Fruit fly (Drosophila melanogaster) whole organism, embryonic: ENCODE measurements around the gene CG11695.

Experiments used
- Bgb ChIP-seq: fragments of 200-800 bp; sonication (Bioruptor generic); IDR thresholded peaks from 2 replicates; pipeline ENCODE4 v1.3.6; 2022; ENCODE audit warnings: missing biosample characterization, missing genetic modification characterization; ENCODE audit not compliant: partially characterized antibody
- CG11560 ChIP-seq: fragments of 200-800 bp; sonication (Bioruptor generic); IDR thresholded peaks from 3 replicates; pipeline ENCODE4 v1.3.6; 2022; ENCODE audit warnings: missing biosample characterization, missing genetic modification characterization
- CG11696 ChIP-seq: fragments of 200-800 bp; sonication (Bioruptor generic); IDR thresholded peaks from 2 replicates; pipeline ENCODE4 v1.3.6; 2022; ENCODE audit warnings: missing biosample characterization, missing genetic modification characterization
- CG12299 ChIP-seq: fragments of 200-800 bp; sonication (Bioruptor generic); optimal IDR thresholded peaks from 2 replicates; lab custom pipeline; 2018; ENCODE audit warnings: missing biosample characterization, mild to moderate bottlenecking, missing genetic modification characterization
- CG15269 ChIP-seq: fragments of 200-800 bp; sonication (Bioruptor generic); optimal IDR thresholded peaks from 2 replicates; lab custom pipeline; 2018; ENCODE audit warnings: missing biosample characterization, mild to moderate bottlenecking, missing genetic modification characterization, moderate library complexity
- CG17912 ChIP-seq: fragments of 200-800 bp; sonication (Bioruptor generic); optimal IDR thresholded peaks from 2 replicates; lab custom pipeline; 2018; ENCODE audit warnings: missing biosample characterization, mild to moderate bottlenecking, missing genetic modification characterization
- CG18011 ChIP-seq: fragments of 200-800 bp; sonication (Bioruptor generic); optimal IDR thresholded peaks from 2 replicates; lab custom pipeline; 2017; ENCODE audit warnings: missing biosample characterization, missing genetic modification characterization, mild to moderate bottlenecking, moderate library complexity, missing genotype
- CG2120 ChIP-seq: fragments of 200-800 bp; sonication (Bioruptor generic); optimal IDR thresholded peaks from 3 replicates; lab custom pipeline; 2016; ENCODE audit warnings: missing biosample characterization, missing genetic modification characterization
- CG30020 ChIP-seq: fragments of 200-800 bp; optimal IDR thresholded peaks from 2 replicates; lab custom pipeline; 2019; ENCODE audit warnings: missing biosample characterization, mild to moderate bottlenecking, missing genetic modification characterization, moderate library complexity
- CG30403 ChIP-seq: fragments of 200-800 bp; sonication (Bioruptor generic); optimal IDR thresholded peaks from 3 replicates; lab custom pipeline; 2016; ENCODE audit warnings: missing biosample characterization, missing genetic modification characterization
- CG4730 ChIP-seq: fragments of 200-800 bp; sonication (Bioruptor generic); IDR thresholded peaks from 2 replicates; pipeline ENCODE4 v1.3.6; 2022; ENCODE audit warnings: missing biosample characterization, missing genetic modification characterization
- CG7372 ChIP-seq: fragments of 200-800 bp; sonication (Bioruptor generic); IDR thresholded peaks from 2 replicates; pipeline ENCODE4 v1.3.6; 2022; ENCODE audit warnings: missing biosample characterization, missing genetic modification characterization
- CG7839 ChIP-seq: fragments of 200-800 bp; sonication (Bioruptor generic); optimal IDR thresholded peaks from 3 replicates; lab custom pipeline; 2018; ENCODE audit warnings: missing biosample characterization, mild to moderate bottlenecking, missing genetic modification characterization, moderate library complexity
- CG8924 ChIP-seq: fragments of 200-800 bp; optimal IDR thresholded peaks from 3 replicates; lab custom pipeline; 2019; ENCODE audit warnings: missing biosample characterization, mild to moderate bottlenecking, missing genetic modification characterization, moderate library complexity
- Dp ChIP-seq: fragments of 200-800 bp; sonication (Bioruptor generic); optimal IDR thresholded peaks from 2 replicates; lab custom pipeline; 2018; ENCODE audit warnings: missing biosample characterization, mild to moderate bottlenecking, missing genetic modification characterization, moderate library complexity
- Ets97D ChIP-seq: fragments of 200-800 bp; sonication (Bioruptor generic); optimal IDR thresholded peaks from 3 replicates; lab custom pipeline; 2016; ENCODE audit warnings: missing biosample characterization, missing genetic modification characterization
- Fer1 ChIP-seq: fragments of 200-800 bp; sonication (Bioruptor generic); optimal IDR thresholded peaks from 2 replicates; lab custom pipeline; 2017; ENCODE audit warnings: missing biosample characterization, mild to moderate bottlenecking, missing genetic modification characterization
- GATAe ChIP-seq: fragments of 200-800 bp; sonication (Bioruptor generic); conservative IDR thresholded peaks from 2 replicates; pipeline ENCODE4 v1.3.6; 2022; ENCODE audit warnings: missing biosample characterization, missing genetic modification characterization
- HLH54F ChIP-seq: fragments of 200-800 bp; sonication (Bioruptor generic); optimal IDR thresholded peaks from 3 replicates; lab custom pipeline; 2016; ENCODE audit warnings: missing biosample characterization, missing genetic modification characterization
- Hr39 ChIP-seq: fragments of >200 bp; optimal IDR thresholded peaks from 2 replicates; lab custom pipeline; 2017
- Hr78 ChIP-seq, 2 experiments: fragments of 200-800 bp in 1 of 2; fragments of >200 bp in 1 of 2; sonication (Bioruptor generic) in 1 of 2; optimal IDR thresholded peaks; 2 replicates each; lab custom pipeline; 2017 to 2019; ENCODE audit warnings: missing biosample characterization in 2 of 2, missing genetic modification characterization in 2 of 2, mild to moderate bottlenecking in 1 of 2, moderate library complexity in 1 of 2
- Max ChIP-seq: fragments of 200-800 bp; sonication (Bioruptor generic); optimal IDR thresholded peaks from 2 replicates; lab custom pipeline; 2016; ENCODE audit warnings: missing biosample characterization, mild to moderate bottlenecking, missing genetic modification characterization
- Med ChIP-seq: fragments of 200-800 bp; sonication (Bioruptor generic); peaks from one replicate; lab custom pipeline; 2016; ENCODE audit warnings: missing biosample characterization, missing genetic modification characterization, mild to moderate bottlenecking, inconsistent platforms, moderate library complexity
- NC2α ChIP-seq: fragments of 200-800 bp; sonication (Bioruptor generic); optimal IDR thresholded peaks from 2 replicates; lab custom pipeline; 2016; ENCODE audit warnings: missing biosample characterization, missing genetic modification characterization
- Ptx1 ChIP-seq: fragments of 200-800 bp; sonication (Bioruptor generic); IDR thresholded peaks from 2 replicates; pipeline ENCODE4 v1.3.6; 2022; ENCODE audit warnings: missing biosample characterization, missing genetic modification characterization
- Sin3A ChIP-seq: fragments of >200 bp; optimal IDR thresholded peaks from 2 replicates; lab custom pipeline; 2018
- Sox100B ChIP-seq: fragments of 200-800 bp; sonication (Bioruptor generic); optimal IDR thresholded peaks from 3 replicates; lab custom pipeline; 2018; ENCODE audit warnings: missing biosample characterization, mild to moderate bottlenecking, missing genetic modification characterization
- Taf1 ChIP-seq: fragments of 200-800 bp; sonication (Bioruptor generic); IDR thresholded peaks from 2 replicates; pipeline ENCODE4 v1.3.6; 2022; ENCODE audit warnings: missing biosample characterization, missing genetic modification characterization
- ara ChIP-seq: fragments of 200-800 bp; sonication (Bioruptor generic); IDR thresholded peaks from 2 replicates; pipeline ENCODE4 v1.3.6; 2022; ENCODE audit warnings: missing biosample characterization, missing genetic modification characterization
- cas ChIP-seq: fragments of 200-800 bp; sonication (Bioruptor generic); IDR thresholded peaks from 2 replicates; pipeline ENCODE4 v1.3.6; 2022; ENCODE audit warnings: missing biosample characterization, missing genetic modification characterization
- cg ChIP-seq: fragments of 200-800 bp; sonication (Bioruptor generic); optimal IDR thresholded peaks from 3 replicates; lab custom pipeline; 2019; ENCODE audit warnings: missing biosample characterization, mild to moderate bottlenecking, missing genetic modification characterization, moderate library complexity
- crp ChIP-seq, 2 experiments: fragments of 200-800 bp; sonication (Bioruptor generic); optimal IDR thresholded peaks; 2 replicates in 1 of 2; 3 replicates in 1 of 2; lab custom pipeline; 2017; ENCODE audit warnings: missing biosample characterization in 2 of 2, missing genetic modification characterization in 2 of 2, mild to moderate bottlenecking in 1 of 2, moderate library complexity in 1 of 2
- dm ChIP-seq: fragments of 200-800 bp; sonication (Bioruptor generic); optimal IDR thresholded peaks from 3 replicates; lab custom pipeline; 2016; ENCODE audit warnings: missing biosample characterization, missing genetic modification characterization
- gce ChIP-seq: fragments of 200-800 bp; sonication (Bioruptor generic); IDR thresholded peaks from 3 replicates; pipeline ENCODE4 v1.3.6; 2022; ENCODE audit warnings: missing biosample characterization, missing genetic modification characterization
- gt ChIP-seq: fragments of 200-800 bp; sonication (Bioruptor generic); IDR thresholded peaks from 2 replicates; pipeline ENCODE4 v1.3.6; 2022; ENCODE audit warnings: missing biosample characterization, missing genetic modification characterization
- ken ChIP-seq: fragments of 200-800 bp; sonication (Bioruptor generic); IDR thresholded peaks from 3 replicates; pipeline ENCODE4 v1.3.6; 2022; ENCODE audit warnings: missing biosample characterization, missing genetic modification characterization
- klu ChIP-seq: fragments of 200-800 bp; sonication (Bioruptor generic); IDR thresholded peaks from 2 replicates; pipeline ENCODE4 v1.3.6; 2022; ENCODE audit warnings: missing biosample characterization, missing genetic modification characterization
- knrl ChIP-seq: fragments of 200-800 bp; sonication (Bioruptor generic); IDR thresholded peaks from 3 replicates; pipeline ENCODE4 v1.3.6; 2022; ENCODE audit warnings: missing biosample characterization, missing genetic modification characterization; ENCODE audit not compliant: partially characterized antibody
- lilli ChIP-seq: fragments of 200-800 bp; sonication (Bioruptor generic); optimal IDR thresholded peaks from 3 replicates; lab custom pipeline; 2016; ENCODE audit warnings: missing biosample characterization, missing genetic modification characterization
- luna ChIP-seq: fragments of 200-800 bp; sonication (Bioruptor generic); optimal IDR thresholded peaks from 2 replicates; lab custom pipeline; 2016; ENCODE audit warnings: missing biosample characterization, missing genetic modification characterization
- mld ChIP-seq: fragments of 200-800 bp; sonication (Bioruptor generic); IDR thresholded peaks from 3 replicates; pipeline ENCODE4 v1.3.6; 2022; ENCODE audit warnings: missing biosample characterization, missing genetic modification characterization; ENCODE audit not compliant: partially characterized antibody
- pan ChIP-seq, 4 experiments: fragments of >200 bp in 3 of 4; fragments of 200-800 bp in 1 of 4; sonication (Bioruptor generic) in 1 of 4; optimal IDR thresholded peaks in 3 of 4; IDR thresholded peaks in 1 of 4; 2 replicates each; pipeline versions ENCODE4 v1.3.6 to Lab custom; 2017 to 2022; ENCODE audit warnings: missing biosample characterization in 2 of 4, missing genetic modification characterization in 2 of 4, mixed read lengths in 1 of 4
- pho ChIP-seq: fragments of 200-800 bp; sonication (Bioruptor generic); optimal IDR thresholded peaks from 2 replicates; lab custom pipeline; 2016; ENCODE audit warnings: missing biosample characterization, missing genetic modification characterization
- schlank ChIP-seq: fragments of 200-800 bp; sonication (Bioruptor generic); optimal IDR thresholded peaks from 2 replicates; lab custom pipeline; 2018; ENCODE audit warnings: missing biosample characterization, mild to moderate bottlenecking, missing genetic modification characterization
- scrt ChIP-seq: fragments of 200-800 bp; sonication (Bioruptor generic); optimal IDR thresholded peaks from 2 replicates; lab custom pipeline; 2018; ENCODE audit warnings: missing biosample characterization, mild to moderate bottlenecking, missing genetic modification characterization, moderate library complexity
- sens ChIP-seq: fragments of 200-800 bp; sonication (Bioruptor generic); peaks from one replicate; lab custom pipeline; 2016; ENCODE audit warnings: missing biosample characterization, missing genetic modification characterization
- sisA ChIP-seq: fragments of 200-800 bp; sonication (Bioruptor generic); IDR thresholded peaks from 2 replicates; pipeline ENCODE4 v1.3.6; 2022; ENCODE audit warnings: missing biosample characterization, missing genetic modification characterization
- sob ChIP-seq: fragments of 200-800 bp; sonication (Bioruptor generic); IDR thresholded peaks from 2 replicates; pipeline ENCODE4 v1.3.6; 2022; ENCODE audit warnings: missing biosample characterization, missing genetic modification characterization
- unpg ChIP-seq: fragments of 200-800 bp; sonication (Bioruptor generic); optimal IDR thresholded peaks from 3 replicates; lab custom pipeline; 2018; ENCODE audit warnings: missing biosample characterization, mild to moderate bottlenecking, missing genetic modification characterization, moderate library complexity
- vfl ChIP-seq: fragments of 200-800 bp; sonication (Bioruptor generic); optimal IDR thresholded peaks from 2 replicates; lab custom pipeline; 2016; ENCODE audit warnings: missing biosample characterization, missing genetic modification characterization

CG11695 gene

dm6 chrX:11621866-11622648 lies 45.4 kb downstream of the CG11695 start, which contains the start of gene Ptp10D (continued):
- TF ChIP-seq Sin3A (lab: Kevin White, UChicago) (peak; percentile 55), sob (peak; percentile 46; the same call in 1 of the 2 replicates), CG7839 (tag; lab: Kevin White, UChicago) (peak; percentile 15), luna (GFP tag; lab: Kevin White, UChicago) (no peak), crp (GFP tag; optimal IDR thresholded peaks at IDR 0.05; lab: Kevin White, UChicago) (no peak), knrl (peak; percentile 87), CG30020 (tag; lab: Kevin White, UChicago) (no peak), schlank (tag; lab: Kevin White, UChicago) (no peak), HLH54F (GFP tag; lab: Kevin White, UChicago) (no peak), Taf1 (GFP tag; lab: Robert Waterston, UW) (no peak), Max (peak; percentile 33), ken (GFP tag; lab: Robert Waterston, UW) (peak; percentile 33; the same call in 1 of the 3 replicates), Bgb (peak; percentile 96), gt (GFP tag; lab: Robert Waterston, UW) (no peak), CG15269 (peak; percentile 10), GATAe (no peak), gce (no peak), CG11560 (tag; lab: Robert Waterston, UW) (no peak), scrt (GFP tag; lab: Kevin White, UChicago) (peak; percentile 22), cg (peak; percentile 86), CG4730 (GFP tag; lab: Robert Waterston, UW) (no peak), CG12299 (tag; lab: Kevin White, UChicago) (peak; percentile 25), CG30403 (GFP tag; lab: Kevin White, UChicago) (no peak), CG2120 (GFP tag; lab: Kevin White, UChicago) (no peak), mld (GFP tag; lab: Robert Waterston, UW) (peak; percentile 89), pho (GFP tag; lab: Kevin White, UChicago) (no peak), Hr39 (lab: Kevin White, UChicago) (no peak), vfl (GFP tag; lab: Kevin White, UChicago) (no peak), lilli (GFP tag; lab: Kevin White, UChicago) (no peak), sens (GFP tag; lab: Kevin White, UChicago) (peak; percentile 84), CG11696 (GFP tag; lab: Robert Waterston, UW) (no peak), NC2α (no peak), klu (GFP tag; lab: Robert Waterston, UW) (no peak), CG7372 (no peak), CG17912 (no peak), CG18011 (GFP tag; lab: Kevin White, UChicago) (no peak), Hr78 (GFP tag; optimal IDR thresholded peaks at IDR 0.05; lab: Kevin White, UChicago) (no peak), pan (optimal IDR thresholded peaks at IDR 0.05; lab: Kevin White, UChicago) (no peak), pan (GFP tag; optimal IDR thresholded peaks at IDR 0.05 in 1 of 2, IDR thresholded peaks at IDR 0.05 in 1 of 2) (peak in 1 of 2 experiments; percentile 16), Ets97D (no peak), Sox100B (GFP tag; lab: Kevin White, UChicago) (no peak), Med (GFP tag; lab: Kevin White, UChicago) (peak; percentile 91), sisA (GFP tag; lab: Robert Waterston, UW) (no peak), dm (GFP tag; lab: Kevin White, UChicago) (no peak), unpg (GFP tag; lab: Kevin White, UChicago) (peak; percentile 1), Fer1 (GFP tag; lab: Kevin White, UChicago) (peak; percentile 30), Dp (GFP tag; lab: Kevin White, UChicago) (peak; percentile 74), ara (GFP tag; lab: Robert Waterston, UW) (no peak), Ptx1 (GFP tag; lab: Robert Waterston, UW) (no peak), CG8924 (tag; lab: Kevin White, UChicago) (peak; percentile 57), cas (GFP tag; lab: Robert Waterston, UW) (no peak)
